Fruit fly (Drosophila melanogaster) whole organism, embryonic: Measurements from ENCODE around the gene Csas.

Experiments used
- CG10209 ChIP-seq: fragments of 200-800 bp; sonication (Bioruptor generic); optimal IDR thresholded peaks from 3 replicates; lab custom pipeline; 2017; ENCODE audit warnings: missing biosample characterization, mild to moderate bottlenecking, missing genetic modification characterization, missing genetic modification reagents
- CG1024 ChIP-seq: fragments of 200-800 bp; sonication (Bioruptor generic); IDR thresholded peaks from 2 replicates; pipeline ENCODE4 v1.3.6; 2022; ENCODE audit warnings: missing biosample characterization, missing genetic modification characterization
- CG11398 ChIP-seq: fragments of 200-800 bp; sonication (Bioruptor generic); optimal IDR thresholded peaks from 2 replicates; lab custom pipeline; 2016; ENCODE audit warnings: missing biosample characterization, missing genetic modification characterization
- CG11723 ChIP-seq: fragments of 200-800 bp; sonication (Bioruptor generic); optimal IDR thresholded peaks from 2 replicates; lab custom pipeline; 2017; ENCODE audit warnings: missing biosample characterization, mild to moderate bottlenecking, missing genetic modification characterization
- CG12104 ChIP-seq: fragments of 200-800 bp; sonication (Bioruptor generic); optimal IDR thresholded peaks from 3 replicates; lab custom pipeline; 2016; ENCODE audit warnings: missing biosample characterization, missing genetic modification characterization
- CG12391 ChIP-seq: fragments of 200-800 bp; sonication (Bioruptor generic); optimal IDR thresholded peaks from 3 replicates; lab custom pipeline; 2018; ENCODE audit warnings: missing biosample characterization, mild to moderate bottlenecking, missing genetic modification characterization, moderate library complexity
- CG13424 ChIP-seq: fragments of 200-800 bp; sonication (Bioruptor generic); optimal IDR thresholded peaks from 2 replicates; lab custom pipeline; 2019; ENCODE audit warnings: missing biosample characterization, mild to moderate bottlenecking, missing genetic modification characterization, moderate library complexity
- CG14667 ChIP-seq: fragments of 200-800 bp; sonication (Bioruptor generic); IDR thresholded peaks from 2 replicates; pipeline ENCODE4 v1.3.6; 2022; ENCODE audit warnings: missing biosample characterization, missing genetic modification characterization
- CG15696 ChIP-seq: fragments of 200-800 bp; sonication (Bioruptor generic); optimal IDR thresholded peaks from 2 replicates; lab custom pipeline; 2019; ENCODE audit warnings: missing biosample characterization, mild to moderate bottlenecking, missing genetic modification characterization, moderate library complexity
- CG1647 ChIP-seq: fragments of 200-800 bp; sonication (Bioruptor generic); optimal IDR thresholded peaks from 3 replicates; lab custom pipeline; 2016; ENCODE audit warnings: missing biosample characterization, missing genetic modification characterization
- CG16863 ChIP-seq: fragments of 200-800 bp; sonication (Bioruptor generic); optimal IDR thresholded peaks from 3 replicates; lab custom pipeline; 2016; ENCODE audit warnings: missing biosample characterization, missing genetic modification characterization
- CG17359 ChIP-seq: fragments of 200-800 bp; sonication (Bioruptor generic); optimal IDR thresholded peaks from 3 replicates; lab custom pipeline; 2018; ENCODE audit warnings: missing biosample characterization, mild to moderate bottlenecking, missing genetic modification characterization, moderate library complexity
- CG18011 ChIP-seq: fragments of 200-800 bp; sonication (Bioruptor generic); optimal IDR thresholded peaks from 2 replicates; lab custom pipeline; 2017; ENCODE audit warnings: missing biosample characterization, missing genetic modification characterization, mild to moderate bottlenecking, moderate library complexity, missing genotype
- CG18764 ChIP-seq: fragments of 200-800 bp; sonication (Bioruptor generic); optimal IDR thresholded peaks from 3 replicates; lab custom pipeline; 2016; ENCODE audit warnings: missing biosample characterization, missing genetic modification characterization
- CG30403 ChIP-seq: fragments of 200-800 bp; sonication (Bioruptor generic); optimal IDR thresholded peaks from 3 replicates; lab custom pipeline; 2016; ENCODE audit warnings: missing biosample characterization, missing genetic modification characterization
- CG3407 ChIP-seq: fragments of 200-800 bp; sonication (Bioruptor generic); optimal IDR thresholded peaks from 2 replicates; lab custom pipeline; 2018; ENCODE audit warnings: missing biosample characterization, mild to moderate bottlenecking, missing genetic modification characterization
- CG3838 ChIP-seq: fragments of 200-800 bp; sonication (Bioruptor generic); optimal IDR thresholded peaks from 3 replicates; lab custom pipeline; 2016; ENCODE audit warnings: missing biosample characterization, missing genetic modification characterization
- CG4820 ChIP-seq: fragments of 200-800 bp; sonication (Bioruptor generic); optimal IDR thresholded peaks from 3 replicates; lab custom pipeline; 2016; ENCODE audit warnings: missing biosample characterization, missing genetic modification characterization
- CG6791 ChIP-seq: fragments of 200-800 bp; sonication (Bioruptor generic); IDR thresholded peaks from 3 replicates; pipeline ENCODE4 v1.3.6; 2022; ENCODE audit warnings: missing biosample characterization, missing genetic modification characterization; ENCODE audit not compliant: partially characterized antibody
- CG7745 ChIP-seq: fragments of 200-800 bp; sonication (Bioruptor generic); optimal IDR thresholded peaks from 2 replicates; lab custom pipeline; 2018; ENCODE audit warnings: missing biosample characterization, mild to moderate bottlenecking, missing genetic modification characterization, moderate library complexity
- CG7963 ChIP-seq: fragments of 200-800 bp; sonication (Bioruptor generic); IDR thresholded peaks from 3 replicates; pipeline ENCODE4 v1.3.6; 2022; ENCODE audit warnings: missing biosample characterization, missing genetic modification characterization; ENCODE audit not compliant: partially characterized antibody
- CG8281 ChIP-seq: fragments of 200-800 bp; sonication (Bioruptor generic); optimal IDR thresholded peaks from 2 replicates; lab custom pipeline; 2018; ENCODE audit warnings: missing biosample characterization, mild to moderate bottlenecking, missing genetic modification characterization, moderate library complexity
- CG9437 ChIP-seq: fragments of 200-800 bp; sonication (Bioruptor generic); optimal IDR thresholded peaks from 2 replicates; lab custom pipeline; 2018; ENCODE audit warnings: missing biosample characterization, mild to moderate bottlenecking, missing genetic modification characterization
- HLH4C ChIP-seq: fragments of 200-800 bp; sonication (Bioruptor generic); IDR thresholded peaks from 3 replicates; pipeline ENCODE4 v1.3.6; 2022; ENCODE audit warnings: missing biosample characterization, missing genetic modification characterization; ENCODE audit not compliant: partially characterized antibody
- Hmr ChIP-seq: fragments of 200-800 bp; sonication (Bioruptor generic); optimal IDR thresholded peaks from 3 replicates; lab custom pipeline; 2017; ENCODE audit warnings: mild to moderate bottlenecking, missing biosample characterization, missing genetic modification reagents, missing genetic modification characterization
- Hsf ChIP-seq: fragments of 200-800 bp; sonication (Bioruptor generic); optimal IDR thresholded peaks from 3 replicates; lab custom pipeline; 2016; ENCODE audit warnings: missing biosample characterization, missing genetic modification characterization
- Xrp1 ChIP-seq: fragments of 200-800 bp; sonication (Bioruptor generic); IDR thresholded peaks from 2 replicates; pipeline ENCODE4 v1.3.6; 2022; ENCODE audit warnings: missing biosample characterization, missing genetic modification characterization
- aop ChIP-seq: fragments of 200-800 bp; sonication (Bioruptor generic); IDR thresholded peaks from 2 replicates; pipeline ENCODE4 v1.3.6; 2022; ENCODE audit warnings: missing biosample characterization, missing genetic modification characterization
- ase ChIP-seq: fragments of 200-800 bp; sonication (Bioruptor generic); IDR thresholded peaks from 3 replicates; pipeline ENCODE4 v1.3.6; 2022; ENCODE audit warnings: missing biosample characterization, missing genetic modification characterization
- chinmo ChIP-seq: fragments of 200-800 bp; sonication (Bioruptor generic); IDR thresholded peaks from 4 replicates; pipeline ENCODE4 v1.3.6; 2022; ENCODE audit warnings: missing biosample characterization, missing genetic modification characterization; ENCODE audit not compliant: partially characterized antibody
- crc ChIP-seq: fragments of 200-800 bp; sonication (Bioruptor generic); optimal IDR thresholded peaks from 2 replicates; lab custom pipeline; 2016; ENCODE audit warnings: missing biosample characterization, missing genetic modification characterization
- crol ChIP-seq: fragments of 200-800 bp; sonication (Bioruptor generic); IDR thresholded peaks from 2 replicates; pipeline ENCODE4 v1.3.6; 2022; ENCODE audit warnings: missing biosample characterization, missing genetic modification characterization
- dimm ChIP-seq: fragments of 200-800 bp; sonication (Bioruptor generic); IDR thresholded peaks from 2 replicates; pipeline ENCODE4 v1.3.6; 2022; ENCODE audit warnings: missing biosample characterization, missing genetic modification characterization
- disco-r ChIP-seq: fragments of 200-800 bp; sonication (Bioruptor generic); optimal IDR thresholded peaks from 2 replicates; lab custom pipeline; 2016; ENCODE audit warnings: missing biosample characterization, missing genetic modification characterization
- dmrt11E ChIP-seq: fragments of 200-800 bp; sonication (Bioruptor generic); optimal IDR thresholded peaks from 3 replicates; lab custom pipeline; 2018; ENCODE audit warnings: missing biosample characterization, mild to moderate bottlenecking, missing genetic modification characterization, moderate library complexity
- fd102C ChIP-seq: fragments of 200-800 bp; sonication (Bioruptor generic); optimal IDR thresholded peaks from 2 replicates; lab custom pipeline; 2018; ENCODE audit warnings: missing biosample characterization, mild to moderate bottlenecking, missing genetic modification characterization, moderate library complexity
- gem ChIP-seq: fragments of 200-800 bp; sonication (Bioruptor generic); optimal IDR thresholded peaks from 2 replicates; lab custom pipeline; 2019; ENCODE audit warnings: missing biosample characterization, mild to moderate bottlenecking, missing genetic modification characterization, moderate library complexity
- gfzf ChIP-seq: fragments of 200-800 bp; sonication (Bioruptor generic); optimal IDR thresholded peaks from 2 replicates; lab custom pipeline; 2016; ENCODE audit warnings: missing biosample characterization, mild to moderate bottlenecking, missing genetic modification characterization, moderate library complexity
- ind ChIP-seq: fragments of 200-800 bp; sonication (Bioruptor generic); optimal IDR thresholded peaks from 3 replicates; lab custom pipeline; 2016; ENCODE audit warnings: missing biosample characterization, missing genetic modification characterization
- kni ChIP-seq: fragments of 200-800 bp; sonication (Bioruptor generic); optimal IDR thresholded peaks from 3 replicates; lab custom pipeline; 2017; ENCODE audit warnings: mild to moderate bottlenecking, missing biosample characterization, missing genetic modification reagents, missing genetic modification characterization
- mirr ChIP-seq: fragments of 200-800 bp; sonication (Bioruptor generic); optimal IDR thresholded peaks from 3 replicates; lab custom pipeline; 2018; ENCODE audit warnings: missing biosample characterization, mild to moderate bottlenecking, missing genetic modification characterization
- nom ChIP-seq: fragments of 200-800 bp; sonication (Bioruptor generic); optimal IDR thresholded peaks from 2 replicates; lab custom pipeline; 2017; ENCODE audit warnings: missing biosample characterization, missing genetic modification characterization, mild to moderate bottlenecking, moderate library complexity, missing genetic modification reagents
- onecut ChIP-seq: fragments of 200-800 bp; sonication (Bioruptor generic); IDR thresholded peaks from 2 replicates; pipeline ENCODE4 v1.3.6; 2022; ENCODE audit warnings: missing biosample characterization, missing genetic modification characterization
- pfk ChIP-seq: fragments of 200-800 bp; sonication (Bioruptor generic); optimal IDR thresholded peaks from 2 replicates; lab custom pipeline; 2018; ENCODE audit warnings: missing biosample characterization, mild to moderate bottlenecking, missing genetic modification characterization, moderate library complexity
- pita ChIP-seq: fragments of 200-800 bp; sonication (Bioruptor generic); optimal IDR thresholded peaks from 2 replicates; lab custom pipeline; 2017; ENCODE audit warnings: missing biosample characterization, mild to moderate bottlenecking, missing genetic modification characterization
- stc ChIP-seq: fragments of 200-800 bp; sonication (Bioruptor generic); IDR thresholded peaks from 2 replicates; pipeline ENCODE4 v1.3.6; 2022; ENCODE audit warnings: missing biosample characterization, missing genetic modification characterization
- toy ChIP-seq: fragments of 200-800 bp; sonication (Bioruptor generic); IDR thresholded peaks from 2 replicates; pipeline ENCODE4 v1.3.6; 2022; ENCODE audit warnings: missing biosample characterization, missing genetic modification characterization
- trh ChIP-seq: fragments of 200-800 bp; sonication (Bioruptor generic); optimal IDR thresholded peaks from 2 replicates; lab custom pipeline; 2016; ENCODE audit warnings: missing biosample characterization, missing genetic modification characterization
- zen ChIP-seq: fragments of 200-800 bp; sonication (Bioruptor generic); optimal IDR thresholded peaks from 3 replicates; lab custom pipeline; 2018; ENCODE audit warnings: missing biosample characterization, mild to moderate bottlenecking, missing genetic modification characterization, moderate library complexity
- zen2 ChIP-seq: fragments of 200-800 bp; sonication (Bioruptor generic); IDR thresholded peaks from 3 replicates; pipeline ENCODE4 v1.3.6; 2022; ENCODE audit warnings: missing biosample characterization, missing genetic modification characterization; ENCODE audit not compliant: partially characterized antibody
- zf30C ChIP-seq: fragments of 200-800 bp; sonication (Bioruptor generic); optimal IDR thresholded peaks from 3 replicates; lab custom pipeline; 2018; ENCODE audit warnings: missing biosample characterization, mild to moderate bottlenecking, missing genetic modification characterization

The Csas gene

DNA sequence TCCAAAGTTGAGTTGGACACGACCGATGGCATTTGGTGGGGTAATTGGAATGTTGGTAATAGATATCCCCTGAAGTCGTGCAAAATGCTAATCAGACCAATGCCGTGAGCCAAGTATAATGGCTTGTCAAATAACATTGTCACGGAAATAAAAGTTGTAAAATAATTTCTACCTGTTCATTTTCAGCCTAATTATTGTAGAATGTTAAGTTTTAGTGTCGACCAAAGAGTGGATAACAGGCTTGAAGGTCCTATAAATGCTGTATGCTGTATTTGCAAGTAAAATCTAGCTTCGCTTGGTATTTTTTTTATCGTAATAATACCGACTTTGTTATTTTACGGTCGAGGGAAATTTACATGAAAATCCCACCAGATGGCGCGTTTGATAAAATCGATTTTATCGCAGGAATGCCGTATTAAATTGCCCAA is 15.7 kb upstream of the Csas start (continued):
- TF ChIP-seq Hmr (GFP tag; lab: Kevin White, UChicago): no peak
- no peak for TF ChIP-seq CG16863 (GFP tag; lab: Kevin White, UChicago)
- peak; percentile 30; the same call in 1 of the 2 replicates for TF ChIP-seq Xrp1
- no peak for TF ChIP-seq dmrt11E (tag; lab: Kevin White, UChicago)
- TF ChIP-seq dimm (GFP tag; lab: Robert Waterston, UW): no peak
- TF ChIP-seq CG1024 (GFP tag; lab: Robert Waterston, UW): no peak
- TF ChIP-seq CG4820: no peak
- peak; percentile 93 for TF ChIP-seq onecut
- TF ChIP-seq ind (GFP tag; lab: Kevin White, UChicago): no peak
- no peak for TF ChIP-seq CG12104 (GFP tag; lab: Kevin White, UChicago)
- TF ChIP-seq HLH4C (GFP tag; lab: Robert Waterston, UW): no peak
- no peak for TF ChIP-seq zen2 (GFP tag; lab: Robert Waterston, UW)
- TF ChIP-seq stc: peak; percentile 36; the same call in 1 of the 2 replicates
- TF ChIP-seq CG9437: no peak
- TF ChIP-seq CG7745 (tag; lab: Kevin White, UChicago): no peak
- peak; percentile 61 for TF ChIP-seq pita
- no peak for TF ChIP-seq trh (GFP tag; lab: Kevin White, UChicago)
- TF ChIP-seq CG3838 (GFP tag; lab: Kevin White, UChicago): no peak
- TF ChIP-seq CG10209 (GFP tag; lab: Kevin White, UChicago): no peak
- no peak for TF ChIP-seq CG14667
- TF ChIP-seq CG11723 (GFP tag; lab: Kevin White, UChicago): no peak
- TF ChIP-seq gfzf (GFP tag; lab: Kevin White, UChicago): peak; percentile 25
- TF ChIP-seq CG18764: no peak
- peak; percentile 8 for TF ChIP-seq mirr (GFP tag; lab: Kevin White, UChicago)
- TF ChIP-seq zen (tag; lab: Kevin White, UChicago): peak; percentile 49
- TF ChIP-seq toy (GFP tag; lab: Robert Waterston, UW): no peak
- peak; percentile 7 for TF ChIP-seq gem (tag; lab: Kevin White, UChicago)
- TF ChIP-seq CG11398 (GFP tag; lab: Kevin White, UChicago): no peak
- TF ChIP-seq CG12391 (tag; lab: Kevin White, UChicago): peak; percentile 31
- no peak for TF ChIP-seq CG3407 (GFP tag; lab: Kevin White, UChicago)
- no peak for TF ChIP-seq fd102C (GFP tag; lab: Kevin White, UChicago)
- no peak for TF ChIP-seq pfk (GFP tag; lab: Kevin White, UChicago)
- TF ChIP-seq chinmo: no peak
- no peak for TF ChIP-seq CG7963 (GFP tag; lab: Robert Waterston, UW)
- TF ChIP-seq CG6791 (GFP tag; lab: Robert Waterston, UW): no peak
- no peak for TF ChIP-seq aop
- TF ChIP-seq zf30C: no peak
- peak; percentile 38 for TF ChIP-seq CG13424
- no peak for TF ChIP-seq nom
- no peak for TF ChIP-seq ase (GFP tag; lab: Robert Waterston, UW)
- no peak for TF ChIP-seq disco-r
- TF ChIP-seq CG17359 (tag; lab: Kevin White, UChicago): no peak
- TF ChIP-seq CG15696 (tag; lab: Kevin White, UChicago): peak; percentile 30
- TF ChIP-seq CG8281: no peak
- TF ChIP-seq CG18011: peak; percentile 45
- no peak for TF ChIP-seq CG1647 (GFP tag; lab: Kevin White, UChicago)
- no peak for TF ChIP-seq Hsf (GFP tag; lab: Kevin White, UChicago)
- no peak for TF ChIP-seq crc
- no peak for TF ChIP-seq CG30403 (GFP tag; lab: Kevin White, UChicago)
- TF ChIP-seq kni (GFP tag; lab: Kevin White, UChicago): peak; percentile 55
- TF ChIP-seq crol (GFP tag; lab: Robert Waterston, UW): no peak
